Worm (Caenorhabditis elegans): ENCODE data around the gene gpd-3.
A peak's percentile ranks its signal among the peaks of the same experiment; 100 is the strongest.

The gpd-3 gene

DNA sequence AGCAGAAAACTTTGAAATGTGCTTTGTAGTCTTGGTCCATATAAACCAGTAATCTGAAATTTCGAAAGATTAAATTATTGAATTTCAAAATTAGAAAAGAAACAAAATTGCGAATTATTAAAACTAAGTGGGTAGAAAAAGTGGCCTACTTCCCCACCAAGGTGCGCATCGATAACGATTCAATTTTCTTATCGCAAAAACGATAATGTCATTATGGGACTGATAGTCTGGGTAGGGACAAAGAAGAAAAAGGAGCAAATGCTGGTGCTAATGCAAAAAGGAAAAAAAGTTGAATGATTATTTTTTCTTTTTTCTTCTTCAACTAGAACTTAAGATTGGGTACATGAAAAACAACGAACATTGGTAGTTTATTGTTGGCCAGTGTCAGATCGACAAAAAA is 2.6 kb downstream of the gpd-3 start, which contains the start of gene gpcp-1 (continued):
- TF ChIP-seq hmg-1.1 (GFP tag; IDR thresholded peaks at IDR 0.05) (no peak), mep-1 (tag; optimal IDR thresholded peaks at IDR 0.05) (no peak), tag-97 (GFP tag; IDR thresholded peaks at IDR 0.05) (no peak), ceh-44 (GFP tag; IDR thresholded peaks at IDR 0.05) (no peak), unc-39 (tag; optimal IDR thresholded peaks at IDR 0.05) (no peak), aha-1 (tag) (no peak), egl-43 (GFP tag; IDR thresholded peaks at IDR 0.05) (no peak), ztf-11 (tag; optimal IDR thresholded peaks at IDR 0.05) (no peak), T20F7.1 (GFP tag; optimal IDR thresholded peaks at IDR 0.05) (no peak), pqm-1 (tag; optimal IDR thresholded peaks at IDR 0.05) (peak; percentile 91), F10B5.3 (tag; optimal IDR thresholded peaks at IDR 0.05) (no peak)

DNA sequence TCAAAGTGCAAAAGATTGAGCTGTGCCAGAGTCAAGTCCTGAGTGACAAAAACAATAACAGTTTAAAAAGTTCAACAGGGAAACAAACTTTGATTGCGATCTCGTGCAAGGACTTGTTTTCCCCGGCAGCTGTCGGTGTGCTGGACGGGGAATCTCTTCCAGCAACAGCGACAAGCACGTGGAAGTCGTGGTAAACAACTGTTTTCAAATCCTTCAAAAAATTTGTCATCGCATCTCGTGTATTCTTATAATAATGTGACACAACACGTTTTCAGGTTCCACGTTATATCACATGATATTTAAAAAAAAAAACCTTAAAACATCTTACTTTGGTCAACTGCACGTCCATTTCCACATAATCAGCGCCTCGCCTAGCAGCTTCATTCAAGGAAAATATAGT is 4.5 kb downstream of the gpd-3 start:
- TF ChIP-seq nhr-6 (tag; optimal IDR thresholded peaks at IDR 0.05) (no peak), tra-1 (GFP tag; IDR thresholded peaks at IDR 0.05) (0 out of 2 replicates have a peak, but pooled peaks have one; percentile 19), mdt-29 (GFP tag; IDR thresholded peaks at IDR 0.05) (peak; percentile 25; the same call in 1 of the 2 replicates), nhr-41 (GFP tag; IDR thresholded peaks at IDR 0.05) (no peak), unc-62 (GFP tag; optimal IDR thresholded peaks at IDR 0.05 in 1 of 2) (peak in 1 of 2 experiments; percentile 94), unc-62 (tag; optimal IDR thresholded peaks at IDR 0.05) (no peak), nhr-11 (tag; optimal IDR thresholded peaks at IDR 0.05) (peak; percentile 65), T20F7.1 (GFP tag; optimal IDR thresholded peaks at IDR 0.05) (no peak), hlh-30 (tag; optimal IDR thresholded peaks at IDR 0.05; ENCODE audit: insufficient read depth) (peak; percentile 51), hif-1 (tag; optimal IDR thresholded peaks at IDR 0.05) (peak in 1 of 2 experiments; percentile 74), mdl-1 (tag; optimal IDR thresholded peaks at IDR 0.05) (peak; percentile 3 to 47), hlh-11 (tag; optimal IDR thresholded peaks at IDR 0.05) (peak; percentile 56), daf-16 (GFP tag; optimal IDR thresholded peaks at IDR 0.05) (peak in 1 of 2 experiments; percentile 98), daf-16 (tag; optimal IDR thresholded peaks at IDR 0.05) (no peak), dmd-6 (GFP tag; IDR thresholded peaks at IDR 0.05) (peak; percentile 31; the same call in 1 of the 2 replicates)

DNA sequence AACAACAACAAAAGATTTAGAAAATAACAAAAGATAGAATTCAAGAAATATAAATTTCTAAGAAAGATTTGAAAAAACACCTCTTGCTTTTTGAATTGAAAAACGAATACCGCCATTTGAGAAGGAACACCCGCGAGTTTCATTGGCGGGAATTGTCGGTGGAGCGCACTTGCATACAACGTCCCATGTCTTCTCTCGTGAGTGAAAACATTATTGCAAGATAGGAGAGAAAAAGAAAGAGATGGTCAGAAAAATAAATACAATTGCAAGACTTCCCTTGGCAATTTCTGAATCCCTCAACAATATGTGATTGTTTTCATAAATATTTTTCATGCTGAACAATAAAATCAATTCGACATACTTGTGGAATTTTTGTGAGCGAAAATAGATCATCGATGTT is 7.0 kb downstream of the gpd-3 start, which contains the start of gene K10B3.5:
TSS of gene K10B3.5 (minus strand) at position 343 of the 400 bp plus-strand sequence.
- TF ChIP-seq ceh-44 (GFP tag; IDR thresholded peaks at IDR 0.05) (no peak), fos-1 (tag; optimal IDR thresholded peaks at IDR 0.05) (no peak), egl-43 (GFP tag; IDR thresholded peaks at IDR 0.05) (no peak), ceh-20 (GFP tag; IDR thresholded peaks at IDR 0.05) (no peak), nhr-42 (GFP tag; IDR thresholded peaks at IDR 0.05) (no peak), F49E8.2 (tag; optimal IDR thresholded peaks at IDR 0.05; ENCODE audit: borderline replicate concordance) (no peak), lir-3 (tag; optimal IDR thresholded peaks at IDR 0.05) (no peak), mes-2 (tag; optimal IDR thresholded peaks at IDR 0.05; ENCODE audit: poor library complexity, severe bottlenecking) (peak; percentile 85), mxl-3 (GFP tag; optimal IDR thresholded peaks at IDR 0.05) (no peak), mep-1 (tag; optimal IDR thresholded peaks at IDR 0.05) (peak; percentile 89), zfp-2 (tag; optimal IDR thresholded peaks at IDR 0.05) (no peak), dpl-1 (GFP tag; optimal IDR thresholded peaks at IDR 0.05) (peak; percentile 80), F10B5.3 (tag; optimal IDR thresholded peaks at IDR 0.05) (no peak), ztf-11 (tag; optimal IDR thresholded peaks at IDR 0.05) (no peak), attf-4 (tag; optimal IDR thresholded peaks at IDR 0.05) (no peak), hmg-1.1 (GFP tag; IDR thresholded peaks at IDR 0.05) (peak; percentile 55), Y5F2A.4 (GFP tag; optimal IDR thresholded peaks at IDR 0.05) (no peak), daf-19 (GFP tag; conservative IDR thresholded peaks at IDR 0.05) (no peak), D1046.2 (GFP tag; IDR thresholded peaks at IDR 0.05) (no peak), mxl-2 (GFP tag; conservative IDR thresholded peaks at IDR 0.05) (no peak), gei-8 (GFP tag; optimal IDR thresholded peaks at IDR 0.05) (no peak), F37D6.2 (tag; optimal IDR thresholded peaks at IDR 0.05) (peak; percentile 21), nhr-6 (tag; optimal IDR thresholded peaks at IDR 0.05) (peak; percentile 52), Y105C5A.15 (GFP tag; IDR thresholded peaks at IDR 0.05) (no peak), nhr-11 (tag; optimal IDR thresholded peaks at IDR 0.05) (no peak), mdl-1 (tag; optimal IDR thresholded peaks at IDR 0.05) (peak in 1 of 2 experiments; percentile 23), T26A8.4 (GFP tag; IDR thresholded peaks at IDR 0.05) (no peak), set-16 (GFP tag; IDR thresholded peaks at IDR 0.05) (no peak), aly-2 (tag; optimal IDR thresholded peaks at IDR 0.05) (no peak), cey-2 (tag; optimal IDR thresholded peaks at IDR 0.05; ENCODE audit: borderline replicate concordance, insufficient read depth) (no peak), mdt-29 (GFP tag; IDR thresholded peaks at IDR 0.05) (no peak), spr-1 (tag; optimal IDR thresholded peaks at IDR 0.05) (no peak), zip-2 (tag; optimal IDR thresholded peaks at IDR 0.05) (no peak)
